Fruit fly (Drosophila melanogaster): ENCODE measurements around the gene nAChRbeta1.

DNA sequence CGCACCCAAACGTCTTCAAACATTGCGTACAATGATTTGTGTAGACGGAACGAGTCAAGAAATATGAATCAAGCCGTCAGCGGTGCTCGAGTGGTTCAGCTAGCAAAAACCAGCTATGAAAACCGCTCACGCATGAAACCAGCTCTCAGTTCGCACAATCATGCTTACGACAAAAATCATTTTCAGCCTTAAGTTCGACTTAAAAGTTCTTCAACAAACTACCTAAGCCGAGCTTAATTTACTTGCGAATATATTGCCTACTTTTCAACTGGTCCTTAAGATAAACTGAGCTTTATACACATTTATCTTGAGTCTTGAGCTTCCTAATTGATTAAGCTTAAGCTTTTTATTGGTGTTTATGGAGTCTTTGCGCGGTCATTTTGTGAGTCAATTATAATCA is 11.0 kb downstream of the nAChRbeta1 start:
- TF ChIP-seq lz (GFP tag; optimal IDR thresholded peaks at IDR 0.05) (no peak), Ets21C (GFP tag; optimal IDR thresholded peaks at IDR 0.05) (no peak), vri (GFP tag; optimal IDR thresholded peaks at IDR 0.05) (no peak), CG8319 (GFP tag; optimal IDR thresholded peaks at IDR 0.05) (no peak), CG1621 (tag; optimal IDR thresholded peaks at IDR 0.05) (no peak), fkh (GFP tag; optimal IDR thresholded peaks at IDR 0.05) (no peak), CG8119 (GFP tag; IDR thresholded peaks at IDR 0.05) (no peak)

Data from whole organism, prepupa.